Fruit fly (Drosophila melanogaster) whole organism, adult: Measurements from ENCODE around the gene CG6465.

ENCODE experiments used
- CG11617 ChIP-seq: fragments of 200-800 bp; sonication (Bioruptor generic); optimal IDR thresholded peaks from 2 replicates; lab custom pipeline; 2017; ENCODE audit warnings: mild to moderate bottlenecking, missing biosample characterization, missing genetic modification reagents, missing genetic modification characterization
- CG12768 ChIP-seq: fragments of 200-800 bp; sonication (Bioruptor generic); optimal IDR thresholded peaks from 2 replicates; lab custom pipeline; 2017; ENCODE audit warnings: missing biosample characterization, missing genetic modification characterization, mild to moderate bottlenecking, moderate library complexity, missing genetic modification reagents
- CG14711 ChIP-seq: fragments of 200-800 bp; sonication (Bioruptor generic); optimal IDR thresholded peaks from 2 replicates; lab custom pipeline; 2018; ENCODE audit warnings: missing biosample characterization, mild to moderate bottlenecking, missing genetic modification characterization, moderate library complexity
- CG1620 ChIP-seq: fragments of 200-800 bp; sonication (Bioruptor generic); optimal IDR thresholded peaks from 2 replicates; lab custom pipeline; 2016; ENCODE audit warnings: missing biosample characterization, missing genetic modification characterization
- CG33017 ChIP-seq: fragments of 200-800 bp; sonication (Bioruptor generic); optimal IDR thresholded peaks from 2 replicates; lab custom pipeline; 2018; ENCODE audit warnings: missing biosample characterization, mild to moderate bottlenecking, missing genetic modification characterization, moderate library complexity
- CG5204 ChIP-seq: fragments of 200-800 bp; sonication (Bioruptor generic); optimal IDR thresholded peaks from 2 replicates; lab custom pipeline; 2016; ENCODE audit warnings: missing biosample characterization, missing genetic modification characterization
- CG7101 ChIP-seq: fragments of 200-800 bp; sonication (Bioruptor generic); optimal IDR thresholded peaks from 2 replicates; lab custom pipeline; 2018; ENCODE audit warnings: missing biosample characterization, mild to moderate bottlenecking, missing genetic modification characterization, moderate library complexity
- Clk ChIP-seq: fragments of 200-800 bp; sonication (Bioruptor generic); optimal IDR thresholded peaks from 2 replicates; lab custom pipeline; 2017; ENCODE audit warnings: missing biosample characterization, missing genetic modification characterization
- Crg-1 ChIP-seq: fragments of 200-800 bp; sonication (Bioruptor generic); optimal IDR thresholded peaks from 2 replicates; lab custom pipeline; 2016; ENCODE audit warnings: missing biosample characterization, missing genetic modification characterization
- Hr96 ChIP-seq: fragments of 200-800 bp; sonication (Bioruptor generic); optimal IDR thresholded peaks from 2 replicates; lab custom pipeline; 2016; ENCODE audit warnings: missing biosample characterization, missing genetic modification characterization
- Mnt ChIP-seq: fragments of 200-800 bp; sonication (Bioruptor generic); optimal IDR thresholded peaks from 2 replicates; lab custom pipeline; 2016; ENCODE audit warnings: missing biosample characterization, mild to moderate bottlenecking, missing genetic modification characterization
- bab1 ChIP-seq: fragments of 200-800 bp; sonication (Bioruptor generic); optimal IDR thresholded peaks from 3 replicates; lab custom pipeline; 2019; ENCODE audit warnings: missing biosample characterization, mild to moderate bottlenecking, missing genetic modification characterization, moderate library complexity
- cic ChIP-seq: fragments of 200-800 bp; sonication (Bioruptor generic); optimal IDR thresholded peaks from 2 replicates; lab custom pipeline; 2017; ENCODE audit warnings: missing biosample characterization, mild to moderate bottlenecking, missing genetic modification characterization, moderate library complexity
- cnc ChIP-seq, 2 experiments: fragments of >200 bp; optimal IDR thresholded peaks; 2 replicates each; lab custom pipeline; 2017
- kay ChIP-seq: fragments of 200-800 bp; sonication (Bioruptor generic); peaks from one replicate; lab custom pipeline; 2016; ENCODE audit warnings: missing biosample characterization, missing genetic modification characterization, borderline replicate concordance
- ovo ChIP-seq: fragments of 200-800 bp; sonication (Bioruptor generic); optimal IDR thresholded peaks from 2 replicates; lab custom pipeline; 2016; ENCODE audit warnings: missing biosample characterization, missing genetic modification characterization
- pad ChIP-seq: fragments of 200-800 bp; sonication (Bioruptor generic); optimal IDR thresholded peaks from 3 replicates; lab custom pipeline; 2017; ENCODE audit warnings: missing biosample characterization, missing genetic modification characterization, mild to moderate bottlenecking, moderate library complexity, missing genetic modification reagents
- tj ChIP-seq: fragments of 200-800 bp; sonication (Bioruptor generic); optimal IDR thresholded peaks from 3 replicates; lab custom pipeline; 2017; ENCODE audit warnings: missing biosample characterization, mild to moderate bottlenecking, missing genetic modification characterization, moderate library complexity
- toe ChIP-seq: fragments of 200-800 bp; sonication (Bioruptor generic); optimal IDR thresholded peaks from 2 replicates; lab custom pipeline; 2016; ENCODE audit warnings: missing biosample characterization, missing genetic modification characterization

Gene CG6465

DNA sequence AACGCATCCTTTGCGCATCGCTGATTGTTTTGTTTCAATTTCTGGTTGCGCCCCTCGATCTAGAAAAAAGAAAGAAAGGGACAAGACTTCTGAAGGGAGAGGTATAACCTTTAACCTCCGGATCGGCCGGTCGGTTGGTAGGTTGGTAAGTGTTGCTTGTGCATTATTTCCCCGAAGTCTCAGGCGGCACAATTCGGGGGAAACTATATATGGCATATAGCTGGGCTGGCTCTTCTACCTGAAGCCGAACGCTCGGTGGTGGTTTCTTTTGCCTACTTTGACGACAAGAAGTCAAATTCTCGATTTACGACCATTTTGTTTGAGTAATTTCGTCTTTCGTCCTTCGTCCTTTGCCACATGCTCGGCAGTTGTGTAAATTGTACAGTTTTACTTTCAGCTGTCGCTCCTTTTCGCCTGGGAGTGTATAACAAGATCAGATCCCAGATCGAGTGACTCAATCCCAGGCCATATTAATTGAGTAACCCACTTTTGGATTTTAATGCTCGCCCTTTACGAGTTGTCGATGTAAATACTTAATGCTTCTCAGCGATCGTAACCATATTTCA lies 50.4 kb downstream of the CG6465 start:
- TF ChIP-seq cnc (optimal IDR thresholded peaks at IDR 0.05; lab: Kevin White, UChicago) (no peak), toe (no peak), CG11617 (no peak), CG14711 (tag; lab: Kevin White, UChicago) (no peak), tj (GFP tag; lab: Kevin White, UChicago) (no peak), Clk (GFP tag; lab: Kevin White, UChicago) (no peak), CG1620 (GFP tag; lab: Kevin White, UChicago) (no peak), Hr96 (no peak), CG5204 (GFP tag; lab: Kevin White, UChicago) (no peak), Mnt (no peak), bab1 (GFP tag; lab: Kevin White, UChicago) (no peak), CG33017 (tag; lab: Kevin White, UChicago) (no peak), cic (GFP tag; lab: Kevin White, UChicago) (no peak), Crg-1 (GFP tag; lab: Kevin White, UChicago) (no peak), CG7101 (no peak), pad (GFP tag; lab: Kevin White, UChicago) (no peak), kay (GFP tag; lab: Kevin White, UChicago) (no peak), ovo (GFP tag; lab: Kevin White, UChicago) (no peak)

DNA sequence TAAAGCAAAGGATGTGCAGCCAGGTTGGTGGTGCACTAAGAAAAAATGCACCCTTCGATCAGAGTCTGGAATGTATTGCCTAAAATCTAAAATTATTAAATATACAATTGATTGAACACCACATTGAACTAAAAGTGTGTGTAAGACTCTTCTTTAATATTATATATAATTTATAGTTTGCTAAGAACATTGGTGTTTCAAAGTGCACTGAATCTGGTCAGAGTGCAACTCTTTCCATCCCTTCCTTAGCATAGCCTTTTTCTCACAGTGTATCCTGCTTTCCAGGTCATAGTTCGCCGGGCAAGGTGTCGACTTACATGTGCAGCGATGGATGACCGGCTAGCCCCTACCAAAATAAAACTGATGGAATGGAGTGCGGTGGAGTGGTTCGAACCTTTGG lies 51.0 kb downstream of the CG6465 start:
- TF ChIP-seq CG5204 (GFP tag; lab: Kevin White, UChicago) (no peak), Mnt (no peak), kay (GFP tag; lab: Kevin White, UChicago) (no peak), toe (no peak), tj (GFP tag; lab: Kevin White, UChicago) (no peak), Hr96 (no peak), CG12768 (GFP tag; lab: Kevin White, UChicago) (no peak), cnc (optimal IDR thresholded peaks at IDR 0.05; lab: Kevin White, UChicago) (no peak), Clk (GFP tag; lab: Kevin White, UChicago) (no peak), CG7101 (no peak)
